Worm (Caenorhabditis elegans) whole organism, L4/young adult: ENCODE results near the gene F44B9.10.

Experiments
- W03F9.2 ChIP-seq: fragments of 150-350 bp; optimal IDR thresholded peaks from 2 replicates; lab custom pipeline; 2014; ENCODE audit warnings: missing biosample characterization, missing genetic modification characterization
- dao-5 ChIP-seq: sonication (generic microtip); optimal IDR thresholded peaks from 2 replicates; lab custom pipeline; 2016; ENCODE audit warnings: missing genotype, missing genetic modification characterization, moderate library complexity, missing compliant biosample characterization
- him-1 ChIP-seq: sonication (generic microtip); optimal IDR thresholded peaks from 2 replicates; lab custom pipeline; 2016; ENCODE audit warnings: missing genotype, missing genetic modification reagents, missing genetic modification characterization, missing compliant biosample characterization

- TF ChIP-seq W03F9.2 (no peak), him-1 (tag; lab: Kevin White, UChicago) (no peak), dao-5 (tag; lab: Kevin White, UChicago) (no peak)
Measured at ce11 chrIII:8045734-8046133, 12.3 kb upstream of the F44B9.10 start, which contains the start of gene K12H4.3.
